Fruit fly (Drosophila melanogaster) whole organism, prepupa: ENCODE results near the gene CG33509.

Experiments used
- CG10631 ChIP-seq: fragments of 200-800 bp; sonication (Bioruptor generic); optimal IDR thresholded peaks from 2 replicates; lab custom pipeline; 2016; ENCODE audit warnings: missing biosample characterization, missing genetic modification characterization
- CG15336 ChIP-seq: fragments of 200-800 bp; sonication (Bioruptor generic); IDR thresholded peaks from 2 replicates; pipeline ENCODE4 v1.3.6; 2022; ENCODE audit warnings: missing biosample characterization, missing genetic modification characterization
- CG6163 ChIP-seq: fragments of 200-800 bp; sonication (Bioruptor generic); IDR thresholded peaks from 3 replicates; pipeline ENCODE4 v1.3.6; 2022; ENCODE audit warnings: missing biosample characterization, missing genetic modification characterization
- OdsH ChIP-seq: fragments of 200-800 bp; sonication (Bioruptor generic); optimal IDR thresholded peaks from 3 replicates; lab custom pipeline; 2016; ENCODE audit warnings: missing biosample characterization, missing genetic modification characterization

- TF ChIP-seq CG10631 (no peak), CG6163 (GFP tag; lab: Robert Waterston, UW) (0 out of 3 replicates have a peak, but pooled peaks have one; percentile 22), OdsH (peak; percentile 44), CG15336 (GFP tag; lab: Robert Waterston, UW) (peak; percentile 44; the same call in 1 of the 2 replicates)
Observed at dm6 chr2L:21038723-21039122, 47.6 kb downstream of the CG33509 start.
